Fruit fly (Drosophila melanogaster) whole organism, embryonic: ENCODE data around the gene neur.

Experiments
- C15 ChIP-seq: fragments of 200-800 bp; sonication (Bioruptor generic); IDR thresholded peaks from 3 replicates; pipeline ENCODE4 v1.3.6; 2022; ENCODE audit warnings: missing biosample characterization, missing genetic modification characterization
- CG10959 ChIP-seq: fragments of 200-800 bp; sonication (Bioruptor generic); IDR thresholded peaks from 2 replicates; pipeline ENCODE4 v1.3.6; 2022; ENCODE audit warnings: missing biosample characterization, missing genetic modification characterization
- CG13296 ChIP-seq: fragments of 200-800 bp; sonication (Bioruptor generic); optimal IDR thresholded peaks from 3 replicates; lab custom pipeline; 2018; ENCODE audit warnings: missing biosample characterization, mild to moderate bottlenecking, missing genetic modification characterization
- CG14667 ChIP-seq: fragments of 200-800 bp; sonication (Bioruptor generic); IDR thresholded peaks from 2 replicates; pipeline ENCODE4 v1.3.6; 2022; ENCODE audit warnings: missing biosample characterization, missing genetic modification characterization
- CG14710 ChIP-seq: fragments of 200-800 bp; sonication (Bioruptor generic); optimal IDR thresholded peaks from 3 replicates; lab custom pipeline; 2019; ENCODE audit warnings: missing biosample characterization, mild to moderate bottlenecking, missing genetic modification characterization, moderate library complexity
- CG17359 ChIP-seq: fragments of 200-800 bp; sonication (Bioruptor generic); optimal IDR thresholded peaks from 3 replicates; lab custom pipeline; 2018; ENCODE audit warnings: missing biosample characterization, mild to moderate bottlenecking, missing genetic modification characterization, moderate library complexity
- CG17568 ChIP-seq: fragments of 200-800 bp; sonication (Bioruptor generic); optimal IDR thresholded peaks from 2 replicates; lab custom pipeline; 2018; ENCODE audit warnings: missing biosample characterization, mild to moderate bottlenecking, missing genetic modification characterization, moderate library complexity
- CG2199 ChIP-seq: fragments of 200-800 bp; sonication (Bioruptor generic); IDR thresholded peaks from 3 replicates; pipeline ENCODE4 v1.3.6; 2022; ENCODE audit warnings: missing biosample characterization, missing genetic modification characterization
- CG31224 ChIP-seq: fragments of 200-800 bp; sonication (Bioruptor generic); IDR thresholded peaks from 2 replicates; pipeline ENCODE4 v1.3.6; 2022; ENCODE audit warnings: missing biosample characterization, missing genetic modification characterization
- CG4328 ChIP-seq: fragments of 200-800 bp; sonication (Bioruptor generic); optimal IDR thresholded peaks from 3 replicates; lab custom pipeline; 2017; ENCODE audit warnings: missing biosample characterization, missing genetic modification reagents, missing genetic modification characterization
- CG4404 ChIP-seq: fragments of 200-800 bp; sonication (Bioruptor generic); IDR thresholded peaks from 2 replicates; pipeline ENCODE4 v1.3.6; 2022; ENCODE audit warnings: missing biosample characterization, missing genetic modification characterization
- CG4707 ChIP-seq: fragments of 200-800 bp; sonication (Bioruptor generic); optimal IDR thresholded peaks from 2 replicates; lab custom pipeline; 2018; ENCODE audit warnings: missing biosample characterization, mild to moderate bottlenecking, missing genetic modification characterization, moderate library complexity
- CG5953 ChIP-seq: fragments of 200-800 bp; sonication (Bioruptor generic); IDR thresholded peaks from 2 replicates; pipeline ENCODE4 v1.3.6; 2022; ENCODE audit warnings: missing biosample characterization, missing genetic modification characterization
- CG7963 ChIP-seq: fragments of 200-800 bp; sonication (Bioruptor generic); IDR thresholded peaks from 3 replicates; pipeline ENCODE4 v1.3.6; 2022; ENCODE audit warnings: missing biosample characterization, missing genetic modification characterization; ENCODE audit not compliant: partially characterized antibody
- CG8924 ChIP-seq: fragments of 200-800 bp; optimal IDR thresholded peaks from 3 replicates; lab custom pipeline; 2019; ENCODE audit warnings: missing biosample characterization, mild to moderate bottlenecking, missing genetic modification characterization, moderate library complexity
- CG9215 ChIP-seq: fragments of 200-800 bp; sonication (Bioruptor generic); IDR thresholded peaks from 2 replicates; pipeline ENCODE4 v1.3.6; 2022; ENCODE audit warnings: missing biosample characterization, missing genetic modification characterization
- Drgx ChIP-seq: fragments of 200-800 bp; sonication (Bioruptor generic); IDR thresholded peaks from 2 replicates; pipeline ENCODE4 v1.3.6; 2022; ENCODE audit warnings: missing biosample characterization, missing genetic modification characterization
- HLH54F ChIP-seq: fragments of 200-800 bp; sonication (Bioruptor generic); optimal IDR thresholded peaks from 3 replicates; lab custom pipeline; 2016; ENCODE audit warnings: missing biosample characterization, missing genetic modification characterization
- Hey ChIP-seq: fragments of 200-800 bp; sonication (Bioruptor generic); optimal IDR thresholded peaks from 3 replicates; lab custom pipeline; 2018; ENCODE audit warnings: missing biosample characterization, mild to moderate bottlenecking, missing genetic modification characterization
- HmgD ChIP-seq: fragments of 200-800 bp; sonication (Bioruptor generic); optimal IDR thresholded peaks from 3 replicates; lab custom pipeline; 2016; ENCODE audit warnings: missing biosample characterization, missing genetic modification characterization
- Mad ChIP-seq: fragments of 200-800 bp; sonication (Bioruptor generic); optimal IDR thresholded peaks from 2 replicates; lab custom pipeline; 2016; ENCODE audit warnings: missing biosample characterization, missing genetic modification characterization
- Max ChIP-seq: fragments of 200-800 bp; sonication (Bioruptor generic); optimal IDR thresholded peaks from 2 replicates; lab custom pipeline; 2016; ENCODE audit warnings: missing biosample characterization, mild to moderate bottlenecking, missing genetic modification characterization
- Mrtf ChIP-seq: fragments of 200-800 bp; sonication (Bioruptor generic); IDR thresholded peaks from 3 replicates; pipeline ENCODE4 v1.3.6; 2022; ENCODE audit warnings: missing biosample characterization, missing genetic modification characterization
- NC2α ChIP-seq: fragments of 200-800 bp; sonication (Bioruptor generic); optimal IDR thresholded peaks from 2 replicates; lab custom pipeline; 2016; ENCODE audit warnings: missing biosample characterization, missing genetic modification characterization
- PHDP ChIP-seq: fragments of 200-800 bp; sonication (Bioruptor generic); optimal IDR thresholded peaks from 3 replicates; lab custom pipeline; 2018; ENCODE audit warnings: missing biosample characterization, mild to moderate bottlenecking, missing genetic modification characterization, moderate library complexity
- Pdp1 ChIP-seq, 2 experiments: fragments of 200-800 bp; sonication (Bioruptor generic); optimal IDR thresholded peaks; 3 replicates each; lab custom pipeline; 2016; ENCODE audit warnings: missing biosample characterization in 2 of 2, missing genetic modification characterization in 2 of 2, mild to moderate bottlenecking in 1 of 2, moderate library complexity in 1 of 2
- Taf1 ChIP-seq: fragments of 200-800 bp; sonication (Bioruptor generic); IDR thresholded peaks from 2 replicates; pipeline ENCODE4 v1.3.6; 2022; ENCODE audit warnings: missing biosample characterization, missing genetic modification characterization
- Xrp1 ChIP-seq: fragments of 200-800 bp; sonication (Bioruptor generic); IDR thresholded peaks from 2 replicates; pipeline ENCODE4 v1.3.6; 2022; ENCODE audit warnings: missing biosample characterization, missing genetic modification characterization
- ac ChIP-seq: fragments of 200-800 bp; sonication (Bioruptor generic); optimal IDR thresholded peaks from 3 replicates; lab custom pipeline; 2017; ENCODE audit warnings: missing biosample characterization, mild to moderate bottlenecking, missing genetic modification characterization
- amos ChIP-seq: fragments of 200-800 bp; sonication (Bioruptor generic); IDR thresholded peaks from 2 replicates; pipeline ENCODE4 v1.3.6; 2022; ENCODE audit warnings: missing biosample characterization, missing genetic modification characterization; ENCODE audit not compliant: partially characterized antibody
- br ChIP-seq: fragments of >200 bp; optimal IDR thresholded peaks from 2 replicates; lab custom pipeline; 2017
- cad ChIP-seq: fragments of >200 bp; optimal IDR thresholded peaks from 2 replicates; lab custom pipeline; 2017; ENCODE audit warnings: missing biosample characterization, missing genetic modification characterization
- cato ChIP-seq: fragments of 200-800 bp; sonication (Bioruptor generic); optimal IDR thresholded peaks from 2 replicates; lab custom pipeline; 2016; ENCODE audit warnings: missing biosample characterization, missing genetic modification characterization, borderline replicate concordance
- dm ChIP-seq: fragments of 200-800 bp; sonication (Bioruptor generic); optimal IDR thresholded peaks from 3 replicates; lab custom pipeline; 2016; ENCODE audit warnings: missing biosample characterization, missing genetic modification characterization
- dpn ChIP-seq, 2 experiments: fragments of 200-800 bp; sonication (Bioruptor generic); optimal IDR thresholded peaks; 3 replicates each; lab custom pipeline; 2016; ENCODE audit warnings: missing biosample characterization in 2 of 2, missing genetic modification characterization in 2 of 2
- ems ChIP-seq: fragments of 200-800 bp; sonication (Bioruptor generic); optimal IDR thresholded peaks from 3 replicates; lab custom pipeline; 2016; ENCODE audit warnings: missing biosample characterization, missing genetic modification characterization
- exex ChIP-seq: fragments of 200-800 bp; sonication (Bioruptor generic); optimal IDR thresholded peaks from 4 replicates; lab custom pipeline; 2018; ENCODE audit warnings: missing biosample characterization, mild to moderate bottlenecking, missing genetic modification characterization, moderate library complexity
- fd102C ChIP-seq: fragments of 200-800 bp; sonication (Bioruptor generic); optimal IDR thresholded peaks from 2 replicates; lab custom pipeline; 2018; ENCODE audit warnings: missing biosample characterization, mild to moderate bottlenecking, missing genetic modification characterization, moderate library complexity
- fd64A ChIP-seq: fragments of 200-800 bp; sonication (Bioruptor generic); optimal IDR thresholded peaks from 3 replicates; lab custom pipeline; 2018; ENCODE audit warnings: missing biosample characterization, mild to moderate bottlenecking, missing genetic modification characterization
- h ChIP-seq: fragments of >200 bp; optimal IDR thresholded peaks from 2 replicates; lab custom pipeline; 2017
- jigr1 ChIP-seq: fragments of 200-800 bp; sonication (Bioruptor generic); IDR thresholded peaks from 3 replicates; pipeline ENCODE4 v1.3.6; 2022; ENCODE audit warnings: missing biosample characterization, missing genetic modification characterization
- lmd ChIP-seq: fragments of 200-800 bp; sonication (Bioruptor generic); IDR thresholded peaks from 2 replicates; pipeline ENCODE4 v1.3.6; 2022; ENCODE audit warnings: missing biosample characterization, missing genetic modification characterization
- lov ChIP-seq, 2 experiments: fragments of 200-800 bp in 1 of 2; fragments of >200 bp in 1 of 2; sonication (Bioruptor generic) in 1 of 2; IDR thresholded peaks in 1 of 2; optimal IDR thresholded peaks in 1 of 2; 2 replicates in 1 of 2; 3 replicates in 1 of 2; pipeline versions ENCODE4 v1.3.6 to Lab custom; 2017 to 2022; ENCODE audit warnings: missing biosample characterization in 1 of 2, missing genetic modification characterization in 1 of 2
- luna ChIP-seq: fragments of 200-800 bp; sonication (Bioruptor generic); optimal IDR thresholded peaks from 2 replicates; lab custom pipeline; 2016; ENCODE audit warnings: missing biosample characterization, missing genetic modification characterization
- pb ChIP-seq: fragments of 200-800 bp; sonication (Bioruptor generic); optimal IDR thresholded peaks from 3 replicates; lab custom pipeline; 2016; ENCODE audit warnings: missing biosample characterization, missing genetic modification characterization
- ranshi ChIP-seq: fragments of 200-800 bp; sonication (Bioruptor generic); IDR thresholded peaks from 2 replicates; pipeline ENCODE4 v1.3.6; 2022; ENCODE audit warnings: missing biosample characterization, missing genetic modification characterization
- sisA ChIP-seq: fragments of 200-800 bp; sonication (Bioruptor generic); IDR thresholded peaks from 2 replicates; pipeline ENCODE4 v1.3.6; 2022; ENCODE audit warnings: missing biosample characterization, missing genetic modification characterization
- sqz ChIP-seq: fragments of 200-800 bp; sonication (Bioruptor generic); optimal IDR thresholded peaks from 3 replicates; lab custom pipeline; 2018; ENCODE audit warnings: missing biosample characterization, mild to moderate bottlenecking, missing genetic modification characterization
- ssp ChIP-seq: fragments of 200-800 bp; sonication (Bioruptor generic); IDR thresholded peaks from 2 replicates; pipeline ENCODE4 v1.3.6; 2022; ENCODE audit warnings: missing biosample characterization, missing genetic modification characterization
- trem ChIP-seq: fragments of 200-800 bp; optimal IDR thresholded peaks from 3 replicates; lab custom pipeline; 2019; ENCODE audit warnings: missing biosample characterization, mild to moderate bottlenecking, missing genetic modification characterization, moderate library complexity
- wek ChIP-seq: fragments of 200-800 bp; sonication (Bioruptor generic); optimal IDR thresholded peaks from 3 replicates; lab custom pipeline; 2018; ENCODE audit warnings: missing biosample characterization, mild to moderate bottlenecking, missing genetic modification characterization, moderate library complexity
- z ChIP-seq: fragments of 200-800 bp; sonication (Bioruptor generic); IDR thresholded peaks from 3 replicates; pipeline ENCODE4 v1.3.6; 2022; ENCODE audit warnings: missing biosample characterization, missing genetic modification characterization

The neur gene

DNA sequence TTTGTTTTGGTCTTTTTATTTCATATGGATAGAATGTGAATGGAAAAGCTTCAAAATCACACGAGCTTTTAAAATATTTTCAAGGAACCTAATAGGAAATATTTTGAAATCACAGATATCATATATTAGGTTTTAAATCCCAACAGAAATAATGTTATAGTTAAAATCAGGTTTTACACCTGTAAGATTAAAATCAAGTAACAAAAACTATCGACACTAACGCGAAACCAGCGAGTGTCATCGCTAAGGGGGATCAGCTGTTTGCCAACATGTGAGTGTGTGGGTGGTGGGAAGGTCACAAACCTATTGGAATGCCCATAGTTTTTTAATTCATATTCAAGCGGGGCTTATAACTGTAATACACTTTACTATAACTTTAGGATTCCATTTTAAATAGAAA, 619 bp downstream of the neur start, which contains the start of gene hyx (continued):
- TF ChIP-seq dpn (GFP tag; optimal IDR thresholded peaks at IDR 0.05; lab: Kevin White, UChicago) (peak in 1 of 2 experiments; percentile 53), Pdp1 (GFP tag; optimal IDR thresholded peaks at IDR 0.05; lab: Kevin White, UChicago) (peak in 1 of 2 experiments; percentile 41), h (lab: Kevin White, UChicago) (no peak), CG8924 (peak; percentile 56), lov (optimal IDR thresholded peaks at IDR 0.05; lab: Kevin White, UChicago) (no peak), lov (GFP tag; IDR thresholded peaks at IDR 0.05; lab: Robert Waterston, UW) (no peak), CG2199 (0 out of 3 replicates have a peak, but pooled peaks have one; percentile 24), CG17568 (GFP tag; lab: Kevin White, UChicago) (no peak), CG4404 (GFP tag; lab: Robert Waterston, UW) (no peak), Mrtf (GFP tag; lab: Robert Waterston, UW) (no peak), wek (peak; percentile 52), br (lab: Kevin White, UChicago) (no peak), PHDP (peak; percentile 0), HLH54F (GFP tag; lab: Kevin White, UChicago) (peak; percentile 13), ac (GFP tag; lab: Kevin White, UChicago) (no peak), pb (GFP tag; lab: Kevin White, UChicago) (no peak), CG4328 (GFP tag; lab: Kevin White, UChicago) (no peak), Max (GFP tag; lab: Kevin White, UChicago) (peak; percentile 17), CG31224 (no peak), CG10959 (GFP tag; lab: Robert Waterston, UW) (no peak), sqz (GFP tag; lab: Kevin White, UChicago) (no peak), exex (no peak), CG7963 (GFP tag; lab: Robert Waterston, UW) (peak; percentile 38; the same call in 1 of the 3 replicates), ems (GFP tag; lab: Kevin White, UChicago) (peak; percentile 20), Hey (tag; lab: Kevin White, UChicago) (no peak), dm (GFP tag; lab: Kevin White, UChicago) (peak; percentile 49), CG17359 (tag; lab: Kevin White, UChicago) (peak; percentile 44), amos (GFP tag; lab: Robert Waterston, UW) (peak; percentile 78), ranshi (GFP tag; lab: Robert Waterston, UW) (peak; percentile 37; the same call in 1 of the 2 replicates), Mad (GFP tag; lab: Kevin White, UChicago) (no peak), CG9215 (no peak), ssp (GFP tag; lab: Robert Waterston, UW) (no peak), HmgD (GFP tag; lab: Kevin White, UChicago) (no peak), CG14667 (GFP tag; lab: Robert Waterston, UW) (no peak), Taf1 (0 out of 2 replicates have a peak, but pooled peaks have one; percentile 41), fd64A (GFP tag; lab: Kevin White, UChicago) (no peak), cato (no peak), NC2α (GFP tag; lab: Kevin White, UChicago) (no peak), luna (GFP tag; lab: Kevin White, UChicago) (no peak), z (GFP tag; lab: Robert Waterston, UW) (no peak), cad (GFP tag; lab: Kevin White, UChicago) (no peak), Xrp1 (GFP tag; lab: Robert Waterston, UW) (no peak), CG4707 (no peak), lmd (GFP tag; lab: Robert Waterston, UW) (no peak; the same call in 1 of the 2 replicates), CG13296 (GFP tag; lab: Kevin White, UChicago) (peak; percentile 56), Drgx (GFP tag; lab: Robert Waterston, UW) (no peak), jigr1 (no peak), CG5953 (GFP tag; lab: Robert Waterston, UW) (no peak), fd102C (GFP tag; lab: Kevin White, UChicago) (peak; percentile 7), trem (tag; lab: Kevin White, UChicago) (peak; percentile 3), sisA (no peak), C15 (GFP tag; lab: Robert Waterston, UW) (no peak), CG14710 (tag; lab: Kevin White, UChicago) (peak; percentile 32)
